Worm (Caenorhabditis elegans) whole organism, L1 larva: ENCODE results near the gene cox-5A.
A peak's percentile ranks its signal among the peaks of the same experiment; 100 is the strongest.

Source experiments
- C04F5.9 ChIP-seq: sonication (generic microtip); optimal IDR thresholded peaks from 2 replicates; lab custom pipeline; 2016; ENCODE audit warnings: missing genetic modification characterization, missing compliant biosample characterization
- C16A3.4 ChIP-seq: fragments of 150-350 bp; optimal IDR thresholded peaks from 2 replicates; lab custom pipeline; 2014; ENCODE audit warnings: missing biosample characterization, missing genetic modification characterization
- C34B4.2 ChIP-seq: sonication (generic microtip); optimal IDR thresholded peaks from 2 replicates; lab custom pipeline; 2017; ENCODE audit warnings: mild to moderate bottlenecking, missing genetic modification characterization, missing compliant biosample characterization
- F16B12.6 ChIP-seq: fragments of 150-350 bp; optimal IDR thresholded peaks from 2 replicates; lab custom pipeline; 2014; ENCODE audit warnings: missing biosample characterization, missing genetic modification characterization
- Y116A8C.19 ChIP-seq: sonication (generic microtip); optimal IDR thresholded peaks from 2 replicates; lab custom pipeline; 2016; ENCODE audit warnings: missing compliant biosample characterization, missing genetic modification characterization, borderline replicate concordance
- alr-1 ChIP-seq: fragments of 200-800 bp; sonication (Bioruptor generic); optimal IDR thresholded peaks from 2 replicates; lab custom pipeline; 2018; ENCODE audit warnings: borderline replicate concordance, mild to moderate bottlenecking, missing genetic modification characterization, missing compliant biosample characterization
- blmp-1 ChIP-seq: fragments of 150-350 bp; optimal IDR thresholded peaks from 2 replicates; lab custom pipeline; 2014; ENCODE audit warnings: missing biosample characterization, missing genetic modification characterization
- ceh-8 ChIP-seq: fragments of 200-800 bp; sonication (Bioruptor generic); optimal IDR thresholded peaks from 2 replicates; lab custom pipeline; 2018; ENCODE audit warnings: mild to moderate bottlenecking, missing genetic modification characterization, moderate library complexity, missing compliant biosample characterization
- ceh-82 ChIP-seq, 3 experiments: fragments of 150-350 bp in 1 of 3; sonication (generic microtip) in 2 of 3; optimal IDR thresholded peaks; 2 replicates each; lab custom pipeline; 2014 to 2017; ENCODE audit warnings: missing biosample characterization in 3 of 3, missing genetic modification characterization in 3 of 3
- ceh-88 ChIP-seq: fragments of 200-800 bp; sonication (Bioruptor generic); IDR thresholded peaks from 2 replicates; pipeline ENCODE4 v1.3.6; 2022; ENCODE audit warnings: missing genetic modification characterization, missing compliant biosample characterization
- dpl-1 ChIP-seq, 3 experiments: fragments of 150-350 bp in 2 of 3; sonication (generic microtip) in 1 of 3; optimal IDR thresholded peaks; 2 replicates each; lab custom pipeline; 2014 to 2017; ENCODE audit warnings: missing biosample characterization in 3 of 3, missing genetic modification characterization in 3 of 3, missing genetic modification reagents in 3 of 3
- dsc-1 ChIP-seq: sonication (generic microtip); optimal IDR thresholded peaks from 2 replicates; lab custom pipeline; 2016; ENCODE audit warnings: mild to moderate bottlenecking, missing genetic modification characterization, missing compliant biosample characterization
- efl-1 ChIP-seq, 4 experiments: fragments of 150-350 bp; optimal IDR thresholded peaks in 3 of 4; peaks in 1 of 4; 1 replicate in 1 of 4; 2 replicates in 3 of 4; lab custom pipeline; 2014; ENCODE audit warnings: missing biosample characterization in 2 of 4, missing genetic modification characterization in 2 of 4, missing genetic modification reagents in 2 of 4
- egl-27 ChIP-seq, 2 experiments: fragments of 150-350 bp in 1 of 2; sonication (generic microtip); optimal IDR thresholded peaks; 3 replicates each; lab custom pipeline; 2017 to 2018; ENCODE audit warnings: missing biosample characterization in 2 of 2, missing genetic modification characterization in 2 of 2, missing genetic modification reagents in 2 of 2
- elt-2 ChIP-seq: sonication (generic microtip); optimal IDR thresholded peaks from 2 replicates; lab custom pipeline; 2016; ENCODE audit warnings: missing genetic modification characterization, mild to moderate bottlenecking, inconsistent platforms, missing compliant biosample characterization, missing genetic modification reagents
- fkh-4 ChIP-seq: sonication (generic microtip); optimal IDR thresholded peaks from 2 replicates; lab custom pipeline; 2016; ENCODE audit warnings: missing compliant biosample characterization, missing genetic modification characterization, borderline replicate concordance
- fkh-8 ChIP-seq: sonication (generic microtip); optimal IDR thresholded peaks from 2 replicates; lab custom pipeline; 2016; ENCODE audit warnings: mild to moderate bottlenecking, missing genetic modification characterization, missing compliant biosample characterization
- fos-1 ChIP-seq: fragments of 150-350 bp; optimal IDR thresholded peaks from 2 replicates; lab custom pipeline; 2014; ENCODE audit warnings: missing biosample characterization, missing genetic modification characterization
- grh-1 ChIP-seq: fragments of 200-800 bp; sonication (Bioruptor generic); IDR thresholded peaks from 2 replicates; pipeline ENCODE4 v1.3.6; 2022; ENCODE audit warnings: missing genetic modification reagents, missing genetic modification characterization, missing compliant biosample characterization
- hlh-17 ChIP-seq: fragments of 200-800 bp; sonication (Bioruptor generic); optimal IDR thresholded peaks from 2 replicates; lab custom pipeline; 2018; ENCODE audit warnings: missing genetic modification characterization, mild to moderate bottlenecking, missing compliant biosample characterization, moderate library complexity, borderline replicate concordance
- hlh-4 ChIP-seq: sonication (generic microtip); optimal IDR thresholded peaks from 2 replicates; lab custom pipeline; 2016; ENCODE audit warnings: mild to moderate bottlenecking, missing genetic modification characterization, missing compliant biosample characterization
- hpl-2 ChIP-seq: fragments of 150-350 bp; optimal IDR thresholded peaks from 2 replicates; lab custom pipeline; 2014; ENCODE audit warnings: missing biosample characterization, missing genetic modification reagents, missing genetic modification characterization
- irx-1 ChIP-seq: sonication (generic microtip); optimal IDR thresholded peaks from 2 replicates; lab custom pipeline; 2016; ENCODE audit warnings: missing genetic modification characterization, missing compliant biosample characterization
- jun-1 ChIP-seq: fragments of 150-350 bp; optimal IDR thresholded peaks from 2 replicates; lab custom pipeline; 2014; ENCODE audit warnings: missing biosample characterization, missing genetic modification reagents, missing genetic modification characterization
- lin-13 ChIP-seq: fragments of 150-350 bp; optimal IDR thresholded peaks from 2 replicates; lab custom pipeline; 2014; ENCODE audit warnings: missing biosample characterization, missing genetic modification reagents, missing genetic modification characterization
- lin-35 ChIP-seq, 2 experiments: fragments of 150-350 bp; optimal IDR thresholded peaks; 2 replicates each; lab custom pipeline; 2014; ENCODE audit warnings: missing biosample characterization in 2 of 2, missing genetic modification characterization in 2 of 2, missing genetic modification reagents in 2 of 2
- lin-39 ChIP-seq: fragments of 150-350 bp; optimal IDR thresholded peaks from 2 replicates; lab custom pipeline; 2014; ENCODE audit warnings: missing biosample characterization, missing genetic modification reagents, missing genetic modification characterization
- lsy-2 ChIP-seq, 2 experiments: fragments of 150-350 bp; optimal IDR thresholded peaks; 2 replicates each; lab custom pipeline; 2014; ENCODE audit warnings: missing biosample characterization in 2 of 2, missing genetic modification characterization in 2 of 2
- mdl-1 ChIP-seq, 2 experiments: fragments of 150-350 bp; optimal IDR thresholded peaks; 2 replicates each; lab custom pipeline; 2014 to 2017; ENCODE audit warnings: missing biosample characterization in 2 of 2, missing genetic modification characterization in 2 of 2, inconsistent platforms in 1 of 2
- mep-1 ChIP-seq: fragments of 150-350 bp; optimal IDR thresholded peaks from 2 replicates; lab custom pipeline; 2014; ENCODE audit warnings: missing biosample characterization, missing genetic modification characterization
- nhr-11 ChIP-seq: fragments of 150-350 bp; optimal IDR thresholded peaks from 2 replicates; lab custom pipeline; 2014; ENCODE audit warnings: missing biosample characterization, missing genetic modification characterization
- nhr-19 ChIP-seq: fragments of 200-800 bp; sonication (Bioruptor generic); conservative IDR thresholded peaks from 2 replicates; pipeline ENCODE4 v1.3.6; 2022; ENCODE audit warnings: missing genetic modification characterization, missing compliant biosample characterization
- nhr-47 ChIP-seq: sonication (generic microtip); optimal IDR thresholded peaks from 2 replicates; lab custom pipeline; 2016; ENCODE audit warnings: mild to moderate bottlenecking, missing genetic modification characterization, moderate library complexity, missing compliant biosample characterization
- nhr-71 ChIP-seq: sonication (generic microtip); optimal IDR thresholded peaks from 2 replicates; lab custom pipeline; 2016; ENCODE audit warnings: mild to moderate bottlenecking, missing genetic modification characterization, moderate library complexity, missing compliant biosample characterization
- nhr-77 ChIP-seq: fragments of 150-350 bp; optimal IDR thresholded peaks from 2 replicates; lab custom pipeline; 2014; ENCODE audit warnings: missing biosample characterization, missing genetic modification characterization
- nhr-84 ChIP-seq: sonication (generic microtip); optimal IDR thresholded peaks from 2 replicates; lab custom pipeline; 2017; ENCODE audit warnings: missing biosample characterization, missing genetic modification characterization
- nhr-85 ChIP-seq: sonication (generic microtip); peaks from one replicate; lab custom pipeline; 2016; ENCODE audit warnings: missing genetic modification characterization, inconsistent platforms, missing compliant biosample characterization
- nhr-90 ChIP-seq: sonication (generic microtip); optimal IDR thresholded peaks from 2 replicates; lab custom pipeline; 2016; ENCODE audit warnings: mild to moderate bottlenecking, missing genetic modification characterization, missing compliant biosample characterization; ENCODE audit not compliant: poor library complexity
- rnt-1 ChIP-seq: sonication (generic microtip); optimal IDR thresholded peaks from 2 replicates; lab custom pipeline; 2016; ENCODE audit warnings: mild to moderate bottlenecking, missing genetic modification characterization, moderate library complexity, missing compliant biosample characterization
- snpc-4 ChIP-seq: fragments of 150-350 bp; optimal IDR thresholded peaks from 2 replicates; lab custom pipeline; 2014; ENCODE audit warnings: missing biosample characterization, missing genetic modification characterization
- sox-4 ChIP-seq: sonication (generic microtip); optimal IDR thresholded peaks from 2 replicates; lab custom pipeline; 2016; ENCODE audit warnings: missing genetic modification characterization, missing compliant biosample characterization
- sup-37 ChIP-seq: fragments of 200-800 bp; sonication (Bioruptor generic); optimal IDR thresholded peaks from 2 replicates; lab custom pipeline; 2018; ENCODE audit warnings: mild to moderate bottlenecking, missing genetic modification characterization, missing compliant biosample characterization
- swsn-7 ChIP-seq: sonication (generic microtip); optimal IDR thresholded peaks from 2 replicates; lab custom pipeline; 2016; ENCODE audit warnings: missing genetic modification characterization, missing compliant biosample characterization
- unc-130 ChIP-seq: fragments of 150-350 bp; optimal IDR thresholded peaks from 2 replicates; lab custom pipeline; 2017; ENCODE audit warnings: missing biosample characterization, missing genetic modification characterization, inconsistent platforms
- unc-62 ChIP-seq: fragments of 150-350 bp; optimal IDR thresholded peaks from 2 replicates; lab custom pipeline; 2014; ENCODE audit warnings: missing biosample characterization, missing genetic modification reagents, missing genetic modification characterization
- xbp-1 ChIP-seq: sonication (generic microtip); optimal IDR thresholded peaks from 2 replicates; lab custom pipeline; 2016; ENCODE audit warnings: missing genetic modification characterization, missing compliant biosample characterization
- ztf-4 ChIP-seq: fragments of 150-350 bp; optimal IDR thresholded peaks from 2 replicates; lab custom pipeline; 2014; ENCODE audit warnings: missing biosample characterization, missing genetic modification characterization

cox-5A gene

ce11 chrIII:12870060-12870696 lies 35.1 kb upstream of the cox-5A start, which contains the start of gene Y37D8A.6:
Gene Y37D8A.6, minus strand, starts transcription at chrIII:12870297.
- peak; percentile 14 for TF ChIP-seq nhr-71 (tag; lab: Kevin White, UChicago)
- peak; percentile 15 to 27 for TF ChIP-seq lsy-2 (tag; optimal IDR thresholded peaks at IDR 0.05; lab: Kevin White, UChicago)
- peak in 1 of 2 experiments; percentile 55 for TF ChIP-seq lin-35 (GFP tag; optimal IDR thresholded peaks at IDR 0.05; lab: Kevin White, UChicago)
- no peak for TF ChIP-seq ceh-8
- no peak for TF ChIP-seq nhr-84 (tag; lab: Kevin White, UChicago)
- TF ChIP-seq efl-1 (optimal IDR thresholded peaks at IDR 0.05; lab: Kevin White, UChicago) = peak in 1 of 2 experiments; percentile 39
- TF ChIP-seq efl-1 (GFP tag; optimal IDR thresholded peaks at IDR 0.05 in 1 of 2; lab: Kevin White, UChicago) = peak; percentile 27 to 87
- TF ChIP-seq mep-1 (tag; lab: Kevin White, UChicago) = peak; percentile 9
- peak; percentile 19 for TF ChIP-seq nhr-47 (tag; lab: Kevin White, UChicago)
- TF ChIP-seq dpl-1 (GFP tag; optimal IDR thresholded peaks at IDR 0.05; lab: Kevin White, UChicago) = peak in 2 of 3 experiments; percentile 39 to 50
- TF ChIP-seq blmp-1 (tag; lab: Kevin White, UChicago) = no peak
- peak; percentile 78 for TF ChIP-seq F16B12.6 (tag; lab: Kevin White, UChicago)

ce11 chrIII:12874606-12875066 lies 30.7 kb upstream of the cox-5A start, which contains the start of the genes mrg-1 and spcs-2:
Gene mrg-1, minus strand, starts transcription at chrIII:12874656.
Gene spcs-2, plus strand, starts transcription at chrIII:12875031.
- TF ChIP-seq lin-13 (GFP tag; lab: Kevin White, UChicago) (peak; percentile 88), C04F5.9 (peak; percentile 80), nhr-19 (GFP tag; lab: Robert Waterston, UW) (peak; percentile 88), nhr-90 (tag; lab: Kevin White, UChicago) (peak; percentile 93), snpc-4 (tag; lab: Kevin White, UChicago) (peak; percentile 70), C34B4.2 (tag; lab: Kevin White, UChicago) (no peak), unc-130 (peak; percentile 86), mdl-1 (tag; optimal IDR thresholded peaks at IDR 0.05; lab: Kevin White, UChicago) (peak in 1 of 2 experiments; percentile 71), nhr-11 (tag; lab: Kevin White, UChicago) (no peak), ceh-88 (GFP tag; lab: Robert Waterston, UW) (peak; percentile 66), sox-4 (tag; lab: Kevin White, UChicago) (peak; percentile 78), lsy-2 (tag; optimal IDR thresholded peaks at IDR 0.05; lab: Kevin White, UChicago) (peak; percentile 91 to 93), jun-1 (peak; percentile 54), hpl-2 (GFP tag; lab: Kevin White, UChicago) (peak; percentile 74), xbp-1 (peak; percentile 97), blmp-1 (tag; lab: Kevin White, UChicago) (no peak), unc-62 (no peak), sup-37 (GFP tag; lab: Kevin White, UChicago) (peak; percentile 49), dsc-1 (peak; percentile 87), ztf-4 (peak; percentile 74), nhr-85 (tag; lab: Kevin White, UChicago) (peak; percentile 88), dpl-1 (GFP tag; optimal IDR thresholded peaks at IDR 0.05; lab: Kevin White, UChicago) (peak; percentile 80 to 89 (median 87)), swsn-7 (tag; lab: Kevin White, UChicago) (peak; percentile 94), lin-39 (peak; percentile 69), hlh-4 (no peak), grh-1 (GFP tag; lab: Robert Waterston, UW) (peak; percentile 78), fkh-4 (peak; percentile 39), nhr-77 (tag; lab: Kevin White, UChicago) (peak; percentile 73), alr-1 (tag; lab: Kevin White, UChicago) (no peak), irx-1 (tag; lab: Kevin White, UChicago) (peak; percentile 69), ceh-82 (tag; optimal IDR thresholded peaks at IDR 0.05; lab: Kevin White, UChicago) (peak; percentile 90 to 91 (median 91)), hlh-17 (GFP tag; lab: Kevin White, UChicago) (no peak), rnt-1 (tag; lab: Kevin White, UChicago) (peak; percentile 96), Y116A8C.19 (tag; lab: Kevin White, UChicago) (no peak), C16A3.4 (tag; lab: Kevin White, UChicago) (peak; percentile 93), fkh-8 (tag; lab: Kevin White, UChicago) (peak; percentile 87), mep-1 (tag; lab: Kevin White, UChicago) (peak; percentile 89), ceh-8 (peak; percentile 70), fos-1 (tag; lab: Kevin White, UChicago) (peak; percentile 83), nhr-84 (tag; lab: Kevin White, UChicago) (no peak), elt-2 (tag; lab: Kevin White, UChicago) (peak; percentile 61), egl-27 (tag; optimal IDR thresholded peaks at IDR 0.05; lab: Kevin White, UChicago) (no peak)
